Fruit fly (Drosophila melanogaster) whole organism, embryonic: ENCODE data around the gene ss.
A peak's percentile ranks its signal among the peaks of the same experiment; 100 is the strongest.

Experiments used
- Aef1 ChIP-seq: fragments of 200-800 bp; sonication (Bioruptor generic); IDR thresholded peaks from 3 replicates; pipeline ENCODE4 v1.3.6; 2022; ENCODE audit warnings: missing biosample characterization, missing genetic modification characterization
- CG10147 ChIP-seq: fragments of 200-800 bp; sonication (Bioruptor generic); optimal IDR thresholded peaks from 2 replicates; lab custom pipeline; 2019; ENCODE audit warnings: missing biosample characterization, mild to moderate bottlenecking, missing genetic modification characterization, moderate library complexity
- CG10274 ChIP-seq: fragments of 200-800 bp; sonication (Bioruptor generic); optimal IDR thresholded peaks from 3 replicates; lab custom pipeline; 2017; ENCODE audit warnings: missing biosample characterization, mild to moderate bottlenecking, missing genetic modification characterization
- CG10366 ChIP-seq: fragments of 200-800 bp; sonication (Bioruptor generic); IDR thresholded peaks from 2 replicates; pipeline ENCODE4 v1.3.6; 2022; ENCODE audit warnings: missing biosample characterization, missing genetic modification characterization
- CG11093 ChIP-seq: fragments of 200-800 bp; sonication (Bioruptor generic); IDR thresholded peaks from 3 replicates; pipeline ENCODE4 v1.3.6; 2022; ENCODE audit warnings: missing biosample characterization, missing genetic modification characterization
- CG14014 ChIP-seq: fragments of 200-800 bp; sonication (Bioruptor generic); IDR thresholded peaks from 2 replicates; pipeline ENCODE4 v1.3.6; 2022; ENCODE audit warnings: missing biosample characterization, missing genetic modification characterization
- CG16863 ChIP-seq: fragments of 200-800 bp; sonication (Bioruptor generic); optimal IDR thresholded peaks from 3 replicates; lab custom pipeline; 2016; ENCODE audit warnings: missing biosample characterization, missing genetic modification characterization
- CG18599 ChIP-seq: fragments of 200-800 bp; sonication (Bioruptor generic); optimal IDR thresholded peaks from 3 replicates; lab custom pipeline; 2017; ENCODE audit warnings: missing biosample characterization, missing genetic modification characterization, mild to moderate bottlenecking, moderate library complexity, missing genetic modification reagents
- CG2678 ChIP-seq: fragments of 200-800 bp; sonication (Bioruptor generic); optimal IDR thresholded peaks from 3 replicates; lab custom pipeline; 2019; ENCODE audit warnings: missing biosample characterization, mild to moderate bottlenecking, missing genetic modification characterization, moderate library complexity
- CG31365 ChIP-seq: fragments of 200-800 bp; sonication (Bioruptor generic); optimal IDR thresholded peaks from 2 replicates; lab custom pipeline; 2018; ENCODE audit warnings: missing biosample characterization, mild to moderate bottlenecking, missing genetic modification characterization
- CG32532 ChIP-seq: fragments of 200-800 bp; sonication (Bioruptor generic); IDR thresholded peaks from 2 replicates; pipeline ENCODE4 v1.3.6; 2022; ENCODE audit warnings: missing biosample characterization, missing genetic modification characterization
- CG3407 ChIP-seq: fragments of 200-800 bp; sonication (Bioruptor generic); optimal IDR thresholded peaks from 2 replicates; lab custom pipeline; 2018; ENCODE audit warnings: missing biosample characterization, mild to moderate bottlenecking, missing genetic modification characterization
- CG34422 ChIP-seq: fragments of 200-800 bp; sonication (Bioruptor generic); IDR thresholded peaks from 3 replicates; pipeline ENCODE4 v1.3.6; 2022; ENCODE audit warnings: missing biosample characterization, missing genetic modification characterization
- CG5953 ChIP-seq: fragments of 200-800 bp; sonication (Bioruptor generic); IDR thresholded peaks from 2 replicates; pipeline ENCODE4 v1.3.6; 2022; ENCODE audit warnings: missing biosample characterization, missing genetic modification characterization
- CG7745 ChIP-seq: fragments of 200-800 bp; sonication (Bioruptor generic); optimal IDR thresholded peaks from 2 replicates; lab custom pipeline; 2018; ENCODE audit warnings: missing biosample characterization, mild to moderate bottlenecking, missing genetic modification characterization, moderate library complexity
- CG9215 ChIP-seq: fragments of 200-800 bp; sonication (Bioruptor generic); IDR thresholded peaks from 2 replicates; pipeline ENCODE4 v1.3.6; 2022; ENCODE audit warnings: missing biosample characterization, missing genetic modification characterization
- CG9817 ChIP-seq: fragments of 200-800 bp; sonication (Bioruptor generic); optimal IDR thresholded peaks from 2 replicates; lab custom pipeline; 2018; ENCODE audit warnings: missing biosample characterization, mild to moderate bottlenecking, missing genetic modification characterization, moderate library complexity
- Dek ChIP-seq: fragments of 200-800 bp; sonication (Bioruptor generic); optimal IDR thresholded peaks from 3 replicates; lab custom pipeline; 2019; ENCODE audit warnings: missing biosample characterization, mild to moderate bottlenecking, missing genetic modification characterization, moderate library complexity
- Dfd ChIP-seq, 2 experiments: fragments of >200 bp; optimal IDR thresholded peaks; 2 replicates each; lab custom pipeline; 2017; ENCODE audit warnings: missing biosample characterization in 2 of 2, missing genetic modification characterization in 2 of 2
- Dip2 ChIP-seq: fragments of 200-800 bp; sonication (Bioruptor generic); IDR thresholded peaks from 2 replicates; pipeline ENCODE4 v1.3.6; 2022; ENCODE audit warnings: missing biosample characterization, missing genetic modification characterization
- ERR ChIP-seq: fragments of 200-800 bp; sonication (Bioruptor generic); optimal IDR thresholded peaks from 2 replicates; lab custom pipeline; 2016; ENCODE audit warnings: missing biosample characterization, missing genetic modification characterization
- HLH3B ChIP-seq: fragments of 200-800 bp; sonication (Bioruptor generic); IDR thresholded peaks from 2 replicates; pipeline ENCODE4 v1.3.6; 2022; ENCODE audit warnings: missing biosample characterization, missing genetic modification characterization
- HLH54F ChIP-seq: fragments of 200-800 bp; sonication (Bioruptor generic); optimal IDR thresholded peaks from 3 replicates; lab custom pipeline; 2016; ENCODE audit warnings: missing biosample characterization, missing genetic modification characterization
- Hmr ChIP-seq: fragments of 200-800 bp; sonication (Bioruptor generic); optimal IDR thresholded peaks from 3 replicates; lab custom pipeline; 2017; ENCODE audit warnings: mild to moderate bottlenecking, missing biosample characterization, missing genetic modification reagents, missing genetic modification characterization
- Hmx ChIP-seq: fragments of 200-800 bp; sonication (Bioruptor generic); optimal IDR thresholded peaks from 2 replicates; lab custom pipeline; 2016; ENCODE audit warnings: missing biosample characterization, missing genetic modification characterization
- Lhr ChIP-seq: fragments of 200-800 bp; sonication (Bioruptor generic); optimal IDR thresholded peaks from 3 replicates; lab custom pipeline; 2017; ENCODE audit warnings: mild to moderate bottlenecking, missing biosample characterization, missing genetic modification reagents, missing genetic modification characterization
- Opbp ChIP-seq: fragments of 200-800 bp; sonication (Bioruptor generic); IDR thresholded peaks from 3 replicates; pipeline ENCODE4 v1.3.6; 2022; ENCODE audit warnings: missing biosample characterization, missing genetic modification characterization; ENCODE audit not compliant: partially characterized antibody
- PHDP ChIP-seq: fragments of 200-800 bp; sonication (Bioruptor generic); optimal IDR thresholded peaks from 3 replicates; lab custom pipeline; 2018; ENCODE audit warnings: missing biosample characterization, mild to moderate bottlenecking, missing genetic modification characterization, moderate library complexity
- Rfx ChIP-seq: fragments of 200-800 bp; sonication (Bioruptor generic); IDR thresholded peaks from 2 replicates; pipeline ENCODE4 v1.3.6; 2022; ENCODE audit warnings: missing biosample characterization, missing genetic modification characterization
- Vsx1 ChIP-seq: fragments of 200-800 bp; sonication (Bioruptor generic); optimal IDR thresholded peaks from 2 replicates; lab custom pipeline; 2017; ENCODE audit warnings: missing biosample characterization, mild to moderate bottlenecking, missing genetic modification characterization, missing genetic modification reagents
- ara ChIP-seq: fragments of 200-800 bp; sonication (Bioruptor generic); IDR thresholded peaks from 2 replicates; pipeline ENCODE4 v1.3.6; 2022; ENCODE audit warnings: missing biosample characterization, missing genetic modification characterization
- ase ChIP-seq: fragments of 200-800 bp; sonication (Bioruptor generic); IDR thresholded peaks from 3 replicates; pipeline ENCODE4 v1.3.6; 2022; ENCODE audit warnings: missing biosample characterization, missing genetic modification characterization
- ato ChIP-seq: fragments of 200-800 bp; sonication (Bioruptor generic); IDR thresholded peaks from 2 replicates; pipeline ENCODE4 v1.3.6; 2022; ENCODE audit warnings: missing biosample characterization, missing genetic modification characterization; ENCODE audit not compliant: partially characterized antibody
- bab2 ChIP-seq: fragments of 200-800 bp; sonication (Bioruptor generic); optimal IDR thresholded peaks from 2 replicates; lab custom pipeline; 2016; ENCODE audit warnings: missing biosample characterization, missing genetic modification characterization
- chinmo ChIP-seq: fragments of 200-800 bp; sonication (Bioruptor generic); IDR thresholded peaks from 4 replicates; pipeline ENCODE4 v1.3.6; 2022; ENCODE audit warnings: missing biosample characterization, missing genetic modification characterization; ENCODE audit not compliant: partially characterized antibody
- crc ChIP-seq: fragments of 200-800 bp; sonication (Bioruptor generic); optimal IDR thresholded peaks from 2 replicates; lab custom pipeline; 2016; ENCODE audit warnings: missing biosample characterization, missing genetic modification characterization
- croc ChIP-seq: fragments of 200-800 bp; sonication (Bioruptor generic); conservative IDR thresholded peaks from 3 replicates; pipeline ENCODE4 v1.3.6; 2022; ENCODE audit warnings: missing biosample characterization, missing genetic modification characterization
- dmrt11E ChIP-seq: fragments of 200-800 bp; sonication (Bioruptor generic); optimal IDR thresholded peaks from 3 replicates; lab custom pipeline; 2018; ENCODE audit warnings: missing biosample characterization, mild to moderate bottlenecking, missing genetic modification characterization, moderate library complexity
- emc ChIP-seq: fragments of 200-800 bp; sonication (Bioruptor generic); optimal IDR thresholded peaks from 2 replicates; lab custom pipeline; 2016; ENCODE audit warnings: missing biosample characterization, missing genetic modification characterization
- en ChIP-seq: fragments of 200-800 bp; sonication (Bioruptor generic); optimal IDR thresholded peaks from 2 replicates; lab custom pipeline; 2016; ENCODE audit warnings: missing biosample characterization, missing genetic modification characterization
- hkb ChIP-seq, 2 experiments: fragments of 200-800 bp in 1 of 2; fragments of >200 bp in 1 of 2; sonication (Bioruptor generic) in 1 of 2; IDR thresholded peaks in 1 of 2; optimal IDR thresholded peaks in 1 of 2; 2 replicates each; pipeline versions ENCODE4 v1.3.6 to Lab custom; 2017 to 2022; ENCODE audit warnings: missing biosample characterization in 1 of 2, missing genetic modification characterization in 1 of 2
- ind ChIP-seq: fragments of 200-800 bp; sonication (Bioruptor generic); optimal IDR thresholded peaks from 3 replicates; lab custom pipeline; 2016; ENCODE audit warnings: missing biosample characterization, missing genetic modification characterization
- kah ChIP-seq: fragments of 200-800 bp; sonication (Bioruptor generic); optimal IDR thresholded peaks from 2 replicates; lab custom pipeline; 2018; ENCODE audit warnings: missing biosample characterization, mild to moderate bottlenecking, missing genetic modification characterization
- mam ChIP-seq: fragments of 200-800 bp; sonication (Bioruptor generic); optimal IDR thresholded peaks from 3 replicates; lab custom pipeline; 2016; ENCODE audit warnings: missing biosample characterization, missing genetic modification characterization
- sens ChIP-seq: fragments of 200-800 bp; sonication (Bioruptor generic); peaks from one replicate; lab custom pipeline; 2016; ENCODE audit warnings: missing biosample characterization, missing genetic modification characterization
- so ChIP-seq: fragments of 200-800 bp; sonication (Bioruptor generic); IDR thresholded peaks from 3 replicates; pipeline ENCODE4 v1.3.6; 2022; ENCODE audit warnings: missing biosample characterization, missing genetic modification characterization
- ttk ChIP-seq: fragments of 200-800 bp; sonication (Bioruptor generic); IDR thresholded peaks from 2 replicates; pipeline ENCODE4 v2.1.2; 2022; ENCODE audit warnings: missing biosample characterization, missing genetic modification characterization
- unpg ChIP-seq: fragments of 200-800 bp; sonication (Bioruptor generic); optimal IDR thresholded peaks from 3 replicates; lab custom pipeline; 2018; ENCODE audit warnings: missing biosample characterization, mild to moderate bottlenecking, missing genetic modification characterization, moderate library complexity
- wek ChIP-seq: fragments of 200-800 bp; sonication (Bioruptor generic); optimal IDR thresholded peaks from 3 replicates; lab custom pipeline; 2018; ENCODE audit warnings: missing biosample characterization, mild to moderate bottlenecking, missing genetic modification characterization, moderate library complexity
- zen ChIP-seq: fragments of 200-800 bp; sonication (Bioruptor generic); optimal IDR thresholded peaks from 3 replicates; lab custom pipeline; 2018; ENCODE audit warnings: missing biosample characterization, mild to moderate bottlenecking, missing genetic modification characterization, moderate library complexity

The ss gene

dm6 chr3R:16331809-16332343 lies 71.6 kb downstream of the ss start (continued):
- TF ChIP-seq emc (GFP tag; lab: Kevin White, UChicago) (no peak), hkb (optimal IDR thresholded peaks at IDR 0.05; lab: Kevin White, UChicago) (no peak), hkb (GFP tag; IDR thresholded peaks at IDR 0.05; lab: Robert Waterston, UW) (peak; percentile 58; the same call in 1 of the 2 replicates), Vsx1 (peak; percentile 75), Hmr (GFP tag; lab: Kevin White, UChicago) (peak; percentile 66), mam (GFP tag; lab: Kevin White, UChicago) (peak; percentile 31), CG9817 (peak; percentile 21), CG7745 (peak; percentile 77), chinmo (0 out of 4 replicates have a peak, but pooled peaks have one; percentile 29), CG10366 (GFP tag; lab: Robert Waterston, UW) (peak; percentile 43), ERR (GFP tag; lab: Kevin White, UChicago) (peak; percentile 26), unpg (GFP tag; lab: Kevin White, UChicago) (peak; percentile 34), ara (GFP tag; lab: Robert Waterston, UW) (peak; percentile 72), Hmx (GFP tag; lab: Kevin White, UChicago) (no peak), Dfd (GFP tag; optimal IDR thresholded peaks at IDR 0.05; lab: Kevin White, UChicago) (no peak), Rfx (GFP tag; lab: Robert Waterston, UW) (peak; percentile 62; the same call in 1 of the 2 replicates), ase (GFP tag; lab: Robert Waterston, UW) (0 out of 3 replicates have a peak, but pooled peaks have one; percentile 12), ato (no peak), croc (no peak; the same call in 2 of the 3 replicates), CG5953 (GFP tag; lab: Robert Waterston, UW) (no peak), Lhr (GFP tag; lab: Kevin White, UChicago) (peak; percentile 78), CG9215 (no peak), CG16863 (GFP tag; lab: Kevin White, UChicago) (peak; percentile 53), ind (GFP tag; lab: Kevin White, UChicago) (no peak), Dek (tag; lab: Kevin White, UChicago) (no peak), crc (peak; percentile 20), CG18599 (GFP tag; lab: Kevin White, UChicago) (peak; percentile 43), CG14014 (GFP tag; lab: Robert Waterston, UW) (peak; percentile 59; the same call in 1 of the 2 replicates), Dip2 (no peak), Opbp (no peak), CG2678 (tag; lab: Kevin White, UChicago) (peak; percentile 72), kah (GFP tag; lab: Kevin White, UChicago) (no peak), CG3407 (GFP tag; lab: Kevin White, UChicago) (peak; percentile 87), wek (peak; percentile 73), PHDP (tag; lab: Kevin White, UChicago) (peak; percentile 74), zen (no peak), HLH3B (GFP tag; lab: Robert Waterston, UW) (peak; percentile 36; the same call in 1 of the 2 replicates), CG10147 (GFP tag; lab: Kevin White, UChicago) (no peak), en (no peak), sens (GFP tag; lab: Kevin White, UChicago) (peak; percentile 96), CG34422 (GFP tag; lab: Robert Waterston, UW) (0 out of 3 replicates have a peak, but pooled peaks have one; percentile 19), HLH54F (GFP tag; lab: Kevin White, UChicago) (no peak), so (peak; percentile 29; the same call in 1 of the 3 replicates), Aef1 (GFP tag; lab: Robert Waterston, UW) (no peak), ttk (GFP tag; lab: Robert Waterston, UW) (no peak), bab2 (GFP tag; lab: Kevin White, UChicago) (peak; percentile 72), CG31365 (peak; percentile 51), CG10274 (peak; percentile 42), CG11093 (no peak), dmrt11E (tag; lab: Kevin White, UChicago) (peak; percentile 79), CG32532 (GFP tag; lab: Robert Waterston, UW) (no peak; the same call in 1 of the 2 replicates)
